Worm (Caenorhabditis elegans): ENCODE data around the gene str-46.

DNA sequence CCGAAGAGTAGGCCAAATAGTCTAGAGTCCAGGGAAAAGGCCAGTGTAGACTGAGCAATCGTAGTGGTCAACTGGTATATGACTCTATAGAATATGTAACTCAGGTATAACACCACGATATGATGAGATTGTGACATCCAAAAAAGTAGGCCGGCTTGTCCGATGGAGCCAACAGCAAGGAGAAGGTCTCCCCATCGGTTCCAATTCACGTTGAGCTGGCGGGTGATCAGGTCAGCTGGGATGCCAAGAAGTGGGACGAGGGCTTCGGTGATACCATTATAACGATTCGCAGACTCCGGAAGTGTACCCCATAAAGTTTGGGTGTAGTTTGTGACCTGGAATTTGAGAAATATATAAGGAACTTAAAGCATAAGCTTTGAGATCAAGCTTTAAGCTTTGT is 26.8 kb downstream of the str-46 start:
- no peak for TF ChIP-seq aly-2 (tag; optimal IDR thresholded peaks at IDR 0.05)
- TF ChIP-seq zag-1 (tag; optimal IDR thresholded peaks at IDR 0.05): no peak
- no peak for TF ChIP-seq fos-1 (tag; optimal IDR thresholded peaks at IDR 0.05)
